Worm (Caenorhabditis elegans) whole organism, young adult: ENCODE results near the gene F09G2.2.
A peak's percentile ranks its signal among the peaks of the same experiment; 100 is the strongest.

Experiments
- B0035.1 ChIP-seq: sonication (generic microtip); optimal IDR thresholded peaks from 2 replicates; lab custom pipeline; 2016; ENCODE audit warnings: missing genetic modification characterization, mild to moderate bottlenecking, missing compliant biosample characterization, missing genotype, missing genetic modification reagents
- B0261.1 ChIP-seq: sonication (generic microtip); optimal IDR thresholded peaks from 2 replicates; lab custom pipeline; 2016; ENCODE audit warnings: mild to moderate bottlenecking, missing genetic modification characterization, moderate library complexity, missing compliant biosample characterization
- F10E7.11 ChIP-seq: sonication (generic microtip); optimal IDR thresholded peaks from 2 replicates; lab custom pipeline; 2017; ENCODE audit warnings: mild to moderate bottlenecking, missing genetic modification characterization, moderate library complexity, missing compliant biosample characterization
- F23B12.7 ChIP-seq: sonication (generic microtip); optimal IDR thresholded peaks from 2 replicates; lab custom pipeline; 2017; ENCODE audit warnings: missing genetic modification characterization, mild to moderate bottlenecking, missing compliant biosample characterization, antibody characterized with exemption, moderate library complexity; ENCODE audit not compliant: insufficient read depth
- F33H1.4 ChIP-seq: fragments of 200-800 bp; sonication (Bioruptor generic); IDR thresholded peaks from 2 replicates; pipeline ENCODE4 v1.3.6; 2022; ENCODE audit warnings: missing genetic modification reagents, missing genetic modification characterization, missing compliant biosample characterization
- F52B5.7 ChIP-seq: sonication (generic microtip); optimal IDR thresholded peaks from 2 replicates; lab custom pipeline; 2016; ENCODE audit warnings: mild to moderate bottlenecking, missing genetic modification characterization, missing compliant biosample characterization
- T26A5.8 ChIP-seq: sonication (generic microtip); optimal IDR thresholded peaks from 2 replicates; lab custom pipeline; 2016; ENCODE audit warnings: missing genetic modification characterization, missing compliant biosample characterization
- Y53F4B.3 ChIP-seq: fragments of 200-800 bp; sonication (Bioruptor generic); IDR thresholded peaks from 2 replicates; pipeline ENCODE4 v1.3.6; 2022; ENCODE audit warnings: missing genetic modification reagents, missing genetic modification characterization, missing compliant biosample characterization
- Y95B8A.8 ChIP-seq: fragments of 200-800 bp; sonication (Bioruptor generic); IDR thresholded peaks from 2 replicates; pipeline ENCODE4 v1.3.6; 2022; ENCODE audit warnings: missing genetic modification reagents, missing genetic modification characterization, missing compliant biosample characterization
- ZK185.1 ChIP-seq: sonication (generic microtip); optimal IDR thresholded peaks from 2 replicates; lab custom pipeline; 2016; ENCODE audit warnings: mild to moderate bottlenecking, missing genetic modification characterization, missing compliant biosample characterization; ENCODE audit not compliant: poor library complexity, severe bottlenecking
- atf-7 ChIP-seq: sonication (generic microtip); optimal IDR thresholded peaks from 2 replicates; lab custom pipeline; 2017; ENCODE audit warnings: mild to moderate bottlenecking, missing genetic modification characterization, missing compliant biosample characterization
- ccch-3 ChIP-seq: fragments of 200-800 bp; sonication (Bioruptor generic); optimal IDR thresholded peaks from 2 replicates; lab custom pipeline; 2018; ENCODE audit warnings: mild to moderate bottlenecking, missing genetic modification characterization, missing compliant biosample characterization
- cebp-1 ChIP-seq, 2 experiments: fragments of 200-800 bp in 1 of 2; sonication (Bioruptor generic) in 1 of 2; sonication (generic microtip) in 1 of 2; IDR thresholded peaks in 1 of 2; optimal IDR thresholded peaks in 1 of 2; 2 replicates each; pipeline versions ENCODE4 v1.3.6 to Lab custom; 2017 to 2022; ENCODE audit warnings: missing compliant biosample characterization in 2 of 2, missing genetic modification characterization in 2 of 2, mild to moderate bottlenecking in 1 of 2, missing genetic modification reagents in 1 of 2, moderate library complexity in 1 of 2
- cebp-2 ChIP-seq: fragments of 200-800 bp; sonication (Bioruptor generic); IDR thresholded peaks from 2 replicates; pipeline ENCODE4 v1.3.6; 2022; ENCODE audit warnings: missing genetic modification characterization, missing compliant biosample characterization
- ceh-100 ChIP-seq: fragments of 200-800 bp; sonication (Bioruptor generic); IDR thresholded peaks from 2 replicates; pipeline ENCODE4 v1.3.6; 2022; ENCODE audit warnings: missing genetic modification reagents, missing genetic modification characterization, missing compliant biosample characterization
- ceh-40 ChIP-seq: fragments of 200-800 bp; sonication (Bioruptor generic); IDR thresholded peaks from 2 replicates; pipeline ENCODE4 v1.3.6; 2022; ENCODE audit warnings: missing genetic modification characterization, missing compliant biosample characterization
- ceh-79 ChIP-seq: sonication (generic microtip); optimal IDR thresholded peaks from 2 replicates; lab custom pipeline; 2017; ENCODE audit warnings: mild to moderate bottlenecking, missing genetic modification characterization, missing compliant biosample characterization
- dpff-1 ChIP-seq: sonication (generic microtip); optimal IDR thresholded peaks from 2 replicates; lab custom pipeline; 2017; ENCODE audit warnings: mild to moderate bottlenecking, missing genetic modification characterization, missing compliant biosample characterization
- ekl-4 ChIP-seq: fragments of 200-800 bp; sonication (Bioruptor generic); IDR thresholded peaks from 2 replicates; pipeline ENCODE4 v1.3.6; 2022; ENCODE audit warnings: missing genetic modification reagents, missing genetic modification characterization, missing compliant biosample characterization
- fkh-3 ChIP-seq: sonication (generic microtip); optimal IDR thresholded peaks from 2 replicates; lab custom pipeline; 2016; ENCODE audit warnings: mild to moderate bottlenecking, missing genetic modification characterization, missing compliant biosample characterization
- let-526 ChIP-seq: fragments of 200-800 bp; sonication (Bioruptor generic); IDR thresholded peaks from 2 replicates; pipeline ENCODE4 v1.3.6; 2022; ENCODE audit warnings: missing genetic modification reagents, missing genetic modification characterization, missing compliant biosample characterization
- lin-26 ChIP-seq: fragments of 200-800 bp; sonication (Bioruptor generic); IDR thresholded peaks from 2 replicates; pipeline ENCODE4 v1.3.6; 2022; ENCODE audit warnings: missing genetic modification reagents, missing genetic modification characterization, missing compliant biosample characterization
- lin-54 ChIP-seq: fragments of 200-800 bp; sonication (Bioruptor generic); optimal IDR thresholded peaks from 2 replicates; lab custom pipeline; 2018; ENCODE audit warnings: mild to moderate bottlenecking, missing genetic modification characterization, missing compliant biosample characterization
- lir-1 ChIP-seq: fragments of 200-800 bp; sonication (Bioruptor generic); conservative IDR thresholded peaks from 2 replicates; pipeline ENCODE4 v1.3.6; 2022; ENCODE audit warnings: missing genetic modification reagents, missing genetic modification characterization, missing compliant biosample characterization
- madf-10 ChIP-seq: sonication (generic microtip); optimal IDR thresholded peaks from 2 replicates; lab custom pipeline; 2016; ENCODE audit warnings: mild to moderate bottlenecking, missing genetic modification characterization, missing compliant biosample characterization
- madf-6 ChIP-seq: fragments of 200-800 bp; sonication (Bioruptor generic); IDR thresholded peaks from 2 replicates; pipeline ENCODE4 v1.3.6; 2022; ENCODE audit warnings: missing genetic modification reagents, missing genetic modification characterization, missing compliant biosample characterization
- madf-8 ChIP-seq: fragments of 200-800 bp; sonication (Bioruptor generic); conservative IDR thresholded peaks from 2 replicates; pipeline ENCODE4 v1.3.6; 2022; ENCODE audit warnings: missing genetic modification reagents, missing genetic modification characterization, missing compliant biosample characterization
- nfyb-1 ChIP-seq: fragments of 200-800 bp; sonication (Bioruptor generic); IDR thresholded peaks from 2 replicates; pipeline ENCODE4 v1.3.6; 2022; ENCODE audit warnings: missing genetic modification reagents, missing genetic modification characterization, missing compliant biosample characterization
- nhr-179 ChIP-seq: sonication (generic microtip); optimal IDR thresholded peaks from 2 replicates; lab custom pipeline; 2016; ENCODE audit warnings: mild to moderate bottlenecking, missing genetic modification characterization, missing compliant biosample characterization
- nhr-90 ChIP-seq: sonication (generic microtip); optimal IDR thresholded peaks from 2 replicates; lab custom pipeline; 2016; ENCODE audit warnings: missing genotype, mild to moderate bottlenecking, missing genetic modification characterization, missing compliant biosample characterization
- pbrm-1 ChIP-seq: fragments of 200-800 bp; sonication (Bioruptor generic); IDR thresholded peaks from 2 replicates; pipeline ENCODE4 v1.3.6; 2022; ENCODE audit warnings: missing genetic modification reagents, missing genetic modification characterization, missing compliant biosample characterization
- pha-4 ChIP-seq: fragments of 150-350 bp; sonication (generic microtip); optimal IDR thresholded peaks from 2 replicates; lab custom pipeline; 2014; ENCODE audit warnings: missing biosample characterization, missing genetic modification reagents, missing genetic modification characterization
- rec-8 ChIP-seq, 2 experiments: sonication (generic microtip); optimal IDR thresholded peaks; 2 replicates each; lab custom pipeline; 2016; ENCODE audit warnings: mild to moderate bottlenecking in 2 of 2, missing genetic modification characterization in 2 of 2, missing genetic modification reagents in 2 of 2, missing genotype in 2 of 2, missing biosample characterization in 1 of 2, missing compliant biosample characterization in 1 of 2, moderate library complexity in 1 of 2
- sdz-38 ChIP-seq: sonication (generic microtip); optimal IDR thresholded peaks from 2 replicates; lab custom pipeline; 2016; ENCODE audit warnings: missing genotype, missing genetic modification characterization, missing compliant biosample characterization
- snpc-1.1 ChIP-seq: sonication (generic microtip); optimal IDR thresholded peaks from 2 replicates; lab custom pipeline; 2017; ENCODE audit warnings: missing genetic modification characterization, mild to moderate bottlenecking, missing compliant biosample characterization, antibody characterized with exemption, moderate library complexity, missing genotype, missing genetic modification reagents; ENCODE audit not compliant: insufficient read depth
- snpc-3.4 ChIP-seq: sonication (generic microtip); optimal IDR thresholded peaks from 2 replicates; lab custom pipeline; 2017; ENCODE audit warnings: missing genetic modification characterization, mild to moderate bottlenecking, missing compliant biosample characterization, antibody characterized with exemption, moderate library complexity, missing genotype, missing genetic modification reagents
- tlf-1 ChIP-seq: fragments of 200-800 bp; sonication (Bioruptor generic); optimal IDR thresholded peaks from 2 replicates; lab custom pipeline; 2018; ENCODE audit warnings: mild to moderate bottlenecking, missing genetic modification characterization, missing compliant biosample characterization
- unc-130 ChIP-seq: sonication (generic microtip); optimal IDR thresholded peaks from 2 replicates; lab custom pipeline; 2016; ENCODE audit warnings: missing genetic modification reagents, missing genetic modification characterization, missing compliant biosample characterization
- xnd-1 ChIP-seq: sonication (generic microtip); optimal IDR thresholded peaks from 2 replicates; lab custom pipeline; 2016; ENCODE audit warnings: missing genotype, missing genetic modification reagents, missing genetic modification characterization, missing compliant biosample characterization
- zim-3 ChIP-seq: sonication (generic microtip); optimal IDR thresholded peaks from 2 replicates; lab custom pipeline; 2017; ENCODE audit warnings: mild to moderate bottlenecking, missing genetic modification characterization, moderate library complexity, missing compliant biosample characterization
- ztf-25 ChIP-seq: fragments of 200-800 bp; sonication (Bioruptor generic); IDR thresholded peaks from 2 replicates; pipeline ENCODE4 v1.3.6; 2022; ENCODE audit warnings: missing genetic modification reagents, missing genetic modification characterization, missing compliant biosample characterization
- ztf-26 ChIP-seq: sonication (generic microtip); optimal IDR thresholded peaks from 2 replicates; lab custom pipeline; 2017; ENCODE audit warnings: missing genetic modification characterization, missing compliant biosample characterization
- ztf-3 ChIP-seq: fragments of 200-800 bp; sonication (Bioruptor generic); optimal IDR thresholded peaks from 2 replicates; lab custom pipeline; 2018; ENCODE audit warnings: mild to moderate bottlenecking, missing genetic modification characterization, missing compliant biosample characterization

The F09G2.2 gene

DNA sequence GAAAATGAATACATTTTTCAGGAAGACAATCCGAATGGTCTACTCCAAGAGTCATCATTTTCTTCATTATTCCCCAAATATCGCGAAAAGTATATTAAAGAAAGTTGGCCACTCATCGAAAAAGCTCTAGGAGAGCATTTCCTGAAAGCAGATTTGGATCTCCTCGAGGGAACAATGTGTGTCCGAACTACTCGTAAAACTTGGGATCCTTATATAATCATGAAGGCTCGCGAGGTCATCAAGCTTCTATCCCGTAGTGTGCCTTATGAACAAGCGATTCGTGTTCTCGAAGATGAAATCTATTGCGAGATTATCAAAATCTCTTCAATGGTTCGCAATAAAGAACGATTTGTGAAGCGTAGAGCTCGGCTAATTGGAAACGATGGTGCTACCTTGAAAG, 34.8 kb downstream of the F09G2.2 start (continued):
- TF ChIP-seq B0035.1 (tag; lab: Kevin White, UChicago) (no peak), rec-8 (tag; optimal IDR thresholded peaks at IDR 0.05; lab: Kevin White, UChicago) (no peak), ccch-3 (GFP tag; lab: Kevin White, UChicago) (no peak), T26A5.8 (no peak), lir-1 (GFP tag; lab: Robert Waterston, UW) (no peak), Y53F4B.3 (GFP tag; lab: Robert Waterston, UW) (no peak)

DNA sequence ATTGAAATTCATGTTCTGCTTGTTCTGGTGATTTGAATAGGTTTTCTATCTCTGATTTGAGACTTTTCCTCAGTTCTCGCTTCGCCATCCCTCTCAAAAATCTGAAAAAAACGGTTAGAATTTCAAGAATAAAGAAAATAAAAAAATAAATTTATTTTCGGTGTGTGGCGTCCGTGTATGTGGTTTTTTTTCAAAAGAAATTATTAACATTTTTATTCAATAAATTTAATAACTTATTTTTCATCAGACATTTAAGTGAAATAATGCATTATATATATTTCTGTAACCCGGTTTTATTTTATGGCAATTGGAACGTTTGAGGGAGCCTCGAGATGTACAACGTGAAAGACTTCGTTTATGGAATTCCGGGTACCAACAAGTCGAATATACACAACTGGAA, 38.0 kb downstream of the F09G2.2 start, which contains the start of gene C05C8.5:
C05C8.5 (minus strand) TSS at position 101 of the 400 bp plus-strand sequence.
- TF ChIP-seq fkh-3 (tag; lab: Kevin White, UChicago) (no peak), tlf-1 (GFP tag; lab: Kevin White, UChicago) (no peak), cebp-1 (GFP tag; IDR thresholded peaks at IDR 0.05; lab: Robert Waterston, UW) (no peak), cebp-1 (tag; optimal IDR thresholded peaks at IDR 0.05; lab: Kevin White, UChicago) (no peak), snpc-3.4 (tag; lab: Kevin White, UChicago) (no peak), F10E7.11 (tag; lab: Kevin White, UChicago) (no peak), sdz-38 (tag; lab: Kevin White, UChicago) (no peak), zim-3 (tag; lab: Kevin White, UChicago) (no peak), nfyb-1 (GFP tag; lab: Robert Waterston, UW) (no peak), snpc-1.1 (no peak), ztf-3 (GFP tag; lab: Kevin White, UChicago) (no peak), B0261.1 (tag; lab: Kevin White, UChicago) (no peak), madf-6 (GFP tag; lab: Robert Waterston, UW) (no peak), unc-130 (GFP tag; lab: Kevin White, UChicago) (no peak), pha-4 (tag; lab: Kevin White, UChicago) (no peak), ekl-4 (GFP tag; lab: Robert Waterston, UW) (no peak), lin-26 (GFP tag; lab: Robert Waterston, UW) (no peak), cebp-2 (GFP tag; lab: Robert Waterston, UW) (no peak)

DNA sequence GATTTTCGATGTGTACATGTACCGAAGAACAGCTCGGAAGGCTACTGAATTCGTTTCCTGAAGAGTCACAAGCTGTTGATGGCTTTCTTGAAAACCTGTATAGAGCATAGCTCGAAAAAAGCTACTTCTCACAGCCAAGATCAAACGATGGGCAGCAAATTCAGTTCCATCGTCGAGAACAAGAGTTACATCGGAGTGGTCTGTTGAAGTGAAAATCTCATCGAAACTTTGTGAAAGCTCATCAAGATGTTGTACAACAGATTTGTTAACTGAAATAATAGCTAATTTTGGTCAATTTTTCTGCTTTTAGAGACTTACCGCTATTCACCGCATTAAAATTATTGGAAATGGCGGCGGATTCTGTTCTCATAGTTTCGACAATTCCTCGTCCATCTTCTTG, 40.0 kb downstream of the F09G2.2 start:
- TF ChIP-seq madf-10, result no peak

DNA sequence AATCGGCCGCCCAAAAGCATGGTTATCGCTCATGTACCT, 40.2 kb downstream of the F09G2.2 start, which contains the start of gene hpo-9:
hpo-9 (minus strand) TSS at position 37 of the 39 bp plus-strand sequence.
- no peak for TF ChIP-seq ceh-79 (tag; lab: Kevin White, UChicago)
- TF ChIP-seq ceh-40 (GFP tag; lab: Robert Waterston, UW), result no peak
- no peak for TF ChIP-seq Y95B8A.8 (GFP tag; lab: Robert Waterston, UW)
- TF ChIP-seq F52B5.7 (tag; lab: Kevin White, UChicago), result no peak
- no peak for TF ChIP-seq rec-8 (tag; optimal IDR thresholded peaks at IDR 0.05; lab: Kevin White, UChicago)
- no peak for TF ChIP-seq ztf-26
- no peak for TF ChIP-seq let-526 (GFP tag; lab: Robert Waterston, UW)
- TF ChIP-seq B0261.1 (tag; lab: Kevin White, UChicago), result no peak
- no peak for TF ChIP-seq F33H1.4
- TF ChIP-seq lin-54 (GFP tag; lab: Kevin White, UChicago), result no peak

DNA sequence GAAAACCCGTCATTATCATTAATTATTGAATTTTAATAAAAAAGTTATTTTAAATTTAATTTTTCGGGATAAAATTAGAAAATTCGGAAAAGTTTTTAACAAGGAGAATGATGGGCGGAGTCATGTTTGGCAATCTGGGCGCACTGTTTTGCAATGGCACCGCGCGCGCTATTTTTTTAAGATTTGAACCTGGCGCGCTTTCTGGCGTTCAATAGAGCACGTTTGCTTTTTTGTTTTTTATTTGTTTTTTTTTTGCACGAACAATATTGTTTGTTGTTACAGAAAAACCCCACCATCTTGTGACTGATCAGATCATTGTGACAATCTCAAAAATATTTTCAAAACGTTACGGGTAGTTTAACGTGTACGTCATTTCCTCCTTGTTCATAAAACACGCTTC, 40.4 kb downstream of the F09G2.2 start, which contains the start of gene hyls-1:
hyls-1 (plus strand) TSS at position 249 of the 400 bp plus-strand sequence.
- TF ChIP-seq atf-7, result no peak
- no peak for TF ChIP-seq dpff-1 (tag; lab: Kevin White, UChicago)
- TF ChIP-seq F23B12.7 (tag; lab: Kevin White, UChicago), result peak; percentile 91
- TF ChIP-seq madf-8 (GFP tag; lab: Robert Waterston, UW), result peak; percentile 64
- no peak for TF ChIP-seq madf-10
- no peak for TF ChIP-seq ztf-25 (GFP tag; lab: Robert Waterston, UW)
- TF ChIP-seq xnd-1 (tag; lab: Kevin White, UChicago), result peak; percentile 56
- peak; percentile 72 for TF ChIP-seq ZK185.1 (tag; lab: Kevin White, UChicago)
- no peak for TF ChIP-seq nhr-179 (tag; lab: Kevin White, UChicago)
- TF ChIP-seq pbrm-1 (GFP tag; lab: Robert Waterston, UW), result peak; percentile 84
- peak; percentile 74 for TF ChIP-seq ceh-100 (GFP tag; lab: Robert Waterston, UW)
- TF ChIP-seq snpc-3.4 (tag; lab: Kevin White, UChicago), result peak; percentile 34
- no peak for TF ChIP-seq nhr-90 (tag; lab: Kevin White, UChicago)
